Worm (Caenorhabditis elegans) whole organism, young adult: ENCODE data around the gene grl-11.

Experiments used
- F33H1.4 ChIP-seq: fragments of 200-800 bp; sonication (Bioruptor generic); IDR thresholded peaks from 2 replicates; pipeline ENCODE4 v1.3.6; 2022; ENCODE audit warnings: missing genetic modification reagents, missing genetic modification characterization, missing compliant biosample characterization
- ama-1 ChIP-seq, 3 experiments: fragments of 150-350 bp in 1 of 3; sonication (generic microtip) in 2 of 3; optimal IDR thresholded peaks; 2 replicates each; lab custom pipeline; 2014 to 2018; ENCODE audit warnings: missing biosample characterization in 2 of 3, missing genetic modification characterization in 2 of 3, missing genetic modification reagents in 2 of 3
- hmg-20 ChIP-seq: fragments of 200-800 bp; sonication (Bioruptor generic); IDR thresholded peaks from 2 replicates; pipeline ENCODE4 v1.3.6; 2022; ENCODE audit warnings: missing genetic modification reagents, missing genetic modification characterization, missing compliant biosample characterization
- rcor-1 ChIP-seq: fragments of 200-800 bp; sonication (Bioruptor generic); IDR thresholded peaks from 2 replicates; pipeline ENCODE4 v1.3.6; 2022; ENCODE audit warnings: missing genetic modification reagents, missing genetic modification characterization, missing compliant biosample characterization
- snpc-4 ChIP-seq, 5 experiments: fragments of 150-350 bp in 1 of 5; sonication (generic microtip) in 4 of 5; optimal IDR thresholded peaks; 2 replicates each; lab custom pipeline; 2014 to 2018; ENCODE audit warnings: missing genetic modification characterization in 5 of 5, missing biosample characterization in 3 of 5, antibody characterized with exemption in 2 of 5, mild to moderate bottlenecking in 2 of 5, missing compliant biosample characterization in 2 of 5, missing genotype in 2 of 5, moderate library complexity in 2 of 5, missing genetic modification reagents in 1 of 5
- ztf-28 ChIP-seq: fragments of 200-800 bp; sonication (Bioruptor generic); IDR thresholded peaks from 2 replicates; pipeline ENCODE4 v1.3.6; 2022; ENCODE audit warnings: missing genetic modification reagents, missing genetic modification characterization, missing compliant biosample characterization

DNA sequence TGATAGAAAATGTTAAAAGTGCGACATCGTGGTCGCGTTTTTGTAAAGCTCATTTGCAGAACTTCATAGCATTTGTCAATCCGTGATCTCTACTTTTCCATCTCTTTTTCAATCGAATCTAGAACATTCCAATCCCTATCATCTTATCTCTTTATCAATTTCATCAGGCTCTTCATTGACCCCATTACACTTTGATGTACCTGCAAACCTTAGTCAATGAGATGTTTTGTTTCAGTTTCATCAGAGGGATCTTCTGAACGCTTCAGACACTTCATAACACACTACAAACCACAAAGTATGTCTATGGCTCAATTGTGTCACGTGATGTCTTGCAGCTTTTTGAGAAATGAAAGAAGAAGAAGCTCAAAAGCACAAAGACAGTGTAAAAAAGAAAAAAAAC lies 35.0 kb downstream of the grl-11 start:
- TF ChIP-seq snpc-4 (GFP tag; optimal IDR thresholded peaks at IDR 0.05; lab: Kevin White, UChicago), result no peak
- TF ChIP-seq snpc-4 (tag; optimal IDR thresholded peaks at IDR 0.05; lab: Kevin White, UChicago), result no peak
- TF ChIP-seq ztf-28 (GFP tag; lab: Robert Waterston, UW), result no peak
- no peak for TF ChIP-seq hmg-20 (GFP tag; lab: Robert Waterston, UW)
- TF ChIP-seq ama-1 (optimal IDR thresholded peaks at IDR 0.05; lab: Kevin White, UChicago), result no peak
- TF ChIP-seq ama-1 (GFP tag; optimal IDR thresholded peaks at IDR 0.05; lab: Kevin White, UChicago), result no peak
- no peak for TF ChIP-seq F33H1.4 (GFP tag; lab: Robert Waterston, UW)
- TF ChIP-seq rcor-1, result no peak
